Worm (Caenorhabditis elegans) whole organism, L4/young adult: Measurements from ENCODE around the gene tba-4.

Experiments
- W03F9.2 ChIP-seq: fragments of 150-350 bp; optimal IDR thresholded peaks from 2 replicates; lab custom pipeline; 2014; ENCODE audit warnings: missing biosample characterization, missing genetic modification characterization
- dao-5 ChIP-seq: sonication (generic microtip); optimal IDR thresholded peaks from 2 replicates; lab custom pipeline; 2016; ENCODE audit warnings: missing genotype, missing genetic modification characterization, moderate library complexity, missing compliant biosample characterization
- him-1 ChIP-seq: sonication (generic microtip); optimal IDR thresholded peaks from 2 replicates; lab custom pipeline; 2016; ENCODE audit warnings: missing genotype, missing genetic modification reagents, missing genetic modification characterization, missing compliant biosample characterization

ce11 chrII:10884396-10884795 is 34.1 kb upstream of the tba-4 start, which contains the start of gene egg-3:
- TF ChIP-seq him-1 (tag; lab: Kevin White, UChicago) (no peak), dao-5 (tag; lab: Kevin White, UChicago) (no peak), W03F9.2 (tag; lab: Kevin White, UChicago) (no peak)
